Worm (Caenorhabditis elegans): Measurements from ENCODE around the gene abu-11.
A peak's percentile ranks its signal among the peaks of the same experiment; 100 is the strongest.

Gene abu-11

ce11 chrII:156999-157499, 37.3 kb downstream of the abu-11 start:
- TF ChIP-seq elt-2 (tag; optimal IDR thresholded peaks at IDR 0.05), result peak; percentile 65
- TF ChIP-seq pag-3 (tag; optimal IDR thresholded peaks at IDR 0.05; ENCODE audit: borderline replicate concordance), result no peak

- peak; percentile 71 for TF ChIP-seq pax-1 (tag; optimal IDR thresholded peaks at IDR 0.05)
- TF ChIP-seq pqm-1 (tag; optimal IDR thresholded peaks at IDR 0.05), result peak; percentile 43
- peak; percentile 40 for TF ChIP-seq tbx-2 (tag; optimal IDR thresholded peaks at IDR 0.05)
- peak; percentile 69 for TF ChIP-seq unc-42 (tag; optimal IDR thresholded peaks at IDR 0.05)
- TF ChIP-seq fkh-10 (GFP tag; optimal IDR thresholded peaks at IDR 0.05), result no peak
- TF ChIP-seq elt-2 (tag; optimal IDR thresholded peaks at IDR 0.05), result peak; percentile 63
- TF ChIP-seq C08G9.2 (tag; optimal IDR thresholded peaks at IDR 0.05), result peak; percentile 46
- peak; percentile 25 for TF ChIP-seq ceh-34 (tag; optimal IDR thresholded peaks at IDR 0.05)
- peak; percentile 57 for TF ChIP-seq dve-1 (tag; optimal IDR thresholded peaks at IDR 0.05)
- TF ChIP-seq nfya-1 (tag; optimal IDR thresholded peaks at IDR 0.05), result peak; percentile 66
- TF ChIP-seq ceh-31 (tag; optimal IDR thresholded peaks at IDR 0.05), result peak; percentile 51
- peak; percentile 52 for TF ChIP-seq ceh-18 (tag; optimal IDR thresholded peaks at IDR 0.05)
- TF ChIP-seq mec-3 (tag; optimal IDR thresholded peaks at IDR 0.05; ENCODE audit: borderline replicate concordance), result no peak
- TF ChIP-seq sdc-2 (tag; optimal IDR thresholded peaks at IDR 0.05), result no peak
- no peak for TF ChIP-seq pha-4 (tag; optimal IDR thresholded peaks at IDR 0.05)
- TF ChIP-seq ets-4 (tag; optimal IDR thresholded peaks at IDR 0.05), result peak; percentile 50
Measured at ce11 chrII:155904-156303, 38.5 kb downstream of the abu-11 start, which contains the start of gene mrpl-28. Gene mrpl-28, minus strand, starts transcription at chrII:156009.

- TF ChIP-seq ref-2 (tag; optimal IDR thresholded peaks at IDR 0.05) (no peak), dve-1 (tag; optimal IDR thresholded peaks at IDR 0.05) (no peak), lim-6 (tag; optimal IDR thresholded peaks at IDR 0.05) (no peak), unc-3 (GFP tag; conservative IDR thresholded peaks at IDR 0.05) (no peak), unc-3 (tag; optimal IDR thresholded peaks at IDR 0.05) (no peak), K09A11.1 (tag; optimal IDR thresholded peaks at IDR 0.05; ENCODE audit: insufficient read depth) (no peak), ztf-16 (tag; optimal IDR thresholded peaks at IDR 0.05) (no peak), fkh-6 (tag; optimal IDR thresholded peaks at IDR 0.05) (no peak)
Measured at ce11 chrII:152283-152682, 42.1 kb downstream of the abu-11 start, which contains the start of gene T25D3.3. Gene T25D3.3, plus strand, starts transcription at chrII:152583.

- TF ChIP-seq K02D7.2 (tag; optimal IDR thresholded peaks at IDR 0.05) (no peak), C08G9.2 (tag; optimal IDR thresholded peaks at IDR 0.05) (no peak), ceh-14 (tag; optimal IDR thresholded peaks at IDR 0.05) (no peak), sox-2 (GFP tag; IDR thresholded peaks at IDR 0.05) (no peak), ceh-31 (tag; optimal IDR thresholded peaks at IDR 0.05) (no peak), F13H6.1 (tag; optimal IDR thresholded peaks at IDR 0.05) (no peak), hlh-8 (tag; optimal IDR thresholded peaks at IDR 0.05) (no peak), dve-1 (tag; optimal IDR thresholded peaks at IDR 0.05) (no peak), T23F11.4 (GFP tag; optimal IDR thresholded peaks at IDR 0.05) (no peak)
Measured at ce11 chrII:151495-151894, 42.9 kb downstream of the abu-11 start.

- TF ChIP-seq pros-1 (tag; optimal IDR thresholded peaks at IDR 0.05) (no peak), dve-1 (tag; optimal IDR thresholded peaks at IDR 0.05) (no peak), zip-5 (tag; optimal IDR thresholded peaks at IDR 0.05) (no peak), ceh-6 (GFP tag; optimal IDR thresholded peaks at IDR 0.05) (no peak), lin-11 (tag; optimal IDR thresholded peaks at IDR 0.05) (no peak), mec-3 (tag; optimal IDR thresholded peaks at IDR 0.05; ENCODE audit: borderline replicate concordance) (no peak), hlh-15 (tag; optimal IDR thresholded peaks at IDR 0.05) (no peak), ref-2 (tag; optimal IDR thresholded peaks at IDR 0.05) (no peak), odd-2 (tag; optimal IDR thresholded peaks at IDR 0.05) (no peak), ets-4 (tag; optimal IDR thresholded peaks at IDR 0.05) (no peak), C38D4.7 (GFP tag; optimal IDR thresholded peaks at IDR 0.05) (no peak), pha-2 (tag; optimal IDR thresholded peaks at IDR 0.05) (no peak), hlh-30 (tag; optimal IDR thresholded peaks at IDR 0.05; ENCODE audit: insufficient read depth) (no peak), gmeb-2 (tag; optimal IDR thresholded peaks at IDR 0.05) (no peak), fkh-10 (GFP tag; optimal IDR thresholded peaks at IDR 0.05) (no peak), ceh-18 (tag; optimal IDR thresholded peaks at IDR 0.05) (no peak), K09A11.1 (tag; optimal IDR thresholded peaks at IDR 0.05; ENCODE audit: insufficient read depth) (no peak), ama-1 (optimal IDR thresholded peaks at IDR 0.05) (no peak)
Measured at ce11 chrII:146933-147332, 47.4 kb downstream of the abu-11 start, which contains the start of gene T25D3.4. Gene T25D3.4, plus strand, starts transcription at chrII:147233.

Measured in whole organism, late embryonic.